Worm (Caenorhabditis elegans) whole organism, L4/young adult: ENCODE results near the gene D2021.4.

ENCODE experiments used
- W03F9.2 ChIP-seq: fragments of 150-350 bp; optimal IDR thresholded peaks from 2 replicates; lab custom pipeline; 2014; ENCODE audit warnings: missing biosample characterization, missing genetic modification characterization
- him-1 ChIP-seq: sonication (generic microtip); optimal IDR thresholded peaks from 2 replicates; lab custom pipeline; 2016; ENCODE audit warnings: missing genotype, missing genetic modification reagents, missing genetic modification characterization, missing compliant biosample characterization

- no peak for TF ChIP-seq W03F9.2 (tag; lab: Kevin White, UChicago)
- no peak for TF ChIP-seq him-1 (tag; lab: Kevin White, UChicago)
Observed at ce11 chrX:8523000-8523399, 25.9 kb downstream of the D2021.4 start.
